Worm (Caenorhabditis elegans) whole organism, L1 larva: Measurements from ENCODE around the gene cka-1.

Source experiments
- F16B12.6 ChIP-seq: fragments of 150-350 bp; optimal IDR thresholded peaks from 2 replicates; lab custom pipeline; 2014; ENCODE audit warnings: missing biosample characterization, missing genetic modification characterization
- fos-1 ChIP-seq: fragments of 150-350 bp; optimal IDR thresholded peaks from 2 replicates; lab custom pipeline; 2014; ENCODE audit warnings: missing biosample characterization, missing genetic modification characterization
- lin-14 ChIP-seq: fragments of 200-800 bp; sonication (Bioruptor generic); optimal IDR thresholded peaks from 2 replicates; lab custom pipeline; 2018; ENCODE audit warnings: mild to moderate bottlenecking, missing genetic modification characterization, moderate library complexity, missing compliant biosample characterization
- mdl-1 ChIP-seq, 2 experiments: fragments of 150-350 bp; optimal IDR thresholded peaks; 2 replicates each; lab custom pipeline; 2014 to 2017; ENCODE audit warnings: missing biosample characterization in 2 of 2, missing genetic modification characterization in 2 of 2, inconsistent platforms in 1 of 2
- nhr-11 ChIP-seq: fragments of 150-350 bp; optimal IDR thresholded peaks from 2 replicates; lab custom pipeline; 2014; ENCODE audit warnings: missing biosample characterization, missing genetic modification characterization
- nhr-12 ChIP-seq: sonication (generic microtip); optimal IDR thresholded peaks from 2 replicates; lab custom pipeline; 2017; ENCODE audit warnings: missing biosample characterization, missing genetic modification characterization
- nhr-90 ChIP-seq: sonication (generic microtip); optimal IDR thresholded peaks from 2 replicates; lab custom pipeline; 2016; ENCODE audit warnings: mild to moderate bottlenecking, missing genetic modification characterization, missing compliant biosample characterization; ENCODE audit not compliant: poor library complexity

ce11 chrIV:9757425-9757740 is 20.0 kb upstream of the cka-1 start, which contains the start of gene nhr-97:
- no peak for TF ChIP-seq F16B12.6 (tag; lab: Kevin White, UChicago)
- no peak for TF ChIP-seq nhr-12 (tag; lab: Kevin White, UChicago)
- no peak for TF ChIP-seq fos-1 (tag; lab: Kevin White, UChicago)
- no peak for TF ChIP-seq mdl-1 (tag; optimal IDR thresholded peaks at IDR 0.05; lab: Kevin White, UChicago)
- no peak for TF ChIP-seq nhr-11 (tag; lab: Kevin White, UChicago)
- no peak for TF ChIP-seq lin-14
- no peak for TF ChIP-seq nhr-90
